Worm (Caenorhabditis elegans) whole organism, late embryonic: ENCODE results near the gene ZC168.2.

ENCODE experiments used
- C08G9.2 ChIP-seq: sonication (generic microtip); optimal IDR thresholded peaks from 2 replicates; lab custom pipeline; 2016; ENCODE audit warnings: mild to moderate bottlenecking, missing genetic modification characterization, moderate library complexity, missing compliant biosample characterization
- F13H6.1 ChIP-seq: sonication (generic microtip); optimal IDR thresholded peaks from 2 replicates; lab custom pipeline; 2016; ENCODE audit warnings: missing genetic modification characterization, missing compliant biosample characterization
- K02D7.2 ChIP-seq: sonication (generic microtip); optimal IDR thresholded peaks from 2 replicates; lab custom pipeline; 2017; ENCODE audit warnings: mild to moderate bottlenecking, missing genetic modification characterization, missing compliant biosample characterization
- T23F11.4 ChIP-seq: fragments of 200-800 bp; sonication (Bioruptor generic); optimal IDR thresholded peaks from 2 replicates; lab custom pipeline; 2018; ENCODE audit warnings: mild to moderate bottlenecking, missing genetic modification characterization, missing compliant biosample characterization
- Y22D7AL.16 ChIP-seq: sonication (generic microtip); optimal IDR thresholded peaks from 2 replicates; lab custom pipeline; 2016; ENCODE audit warnings: missing genetic modification characterization, missing compliant biosample characterization
- ama-1 ChIP-seq: fragments of 150-350 bp; optimal IDR thresholded peaks from 2 replicates; lab custom pipeline; 2014
- ceh-19 ChIP-seq: fragments of 200-800 bp; sonication (Bioruptor generic); optimal IDR thresholded peaks from 2 replicates; lab custom pipeline; 2018; ENCODE audit warnings: mild to moderate bottlenecking, missing genetic modification characterization, missing compliant biosample characterization
- ceh-2 ChIP-seq: sonication (generic microtip); optimal IDR thresholded peaks from 2 replicates; lab custom pipeline; 2016; ENCODE audit warnings: missing genotype, missing genetic modification characterization, missing compliant biosample characterization
- ceh-22 ChIP-seq: sonication (generic microtip); optimal IDR thresholded peaks from 2 replicates; lab custom pipeline; 2017; ENCODE audit warnings: missing biosample characterization, missing genetic modification characterization
- ceh-34 ChIP-seq: sonication (generic microtip); optimal IDR thresholded peaks from 2 replicates; lab custom pipeline; 2016; ENCODE audit warnings: mild to moderate bottlenecking, missing genetic modification characterization, missing compliant biosample characterization
- ceh-45 ChIP-seq: fragments of 200-800 bp; sonication (Bioruptor generic); IDR thresholded peaks from 2 replicates; pipeline ENCODE4 v1.3.6; 2022; ENCODE audit warnings: missing genetic modification reagents, missing genetic modification characterization, missing compliant biosample characterization
- ceh-6 ChIP-seq: fragments of 200-800 bp; sonication (Bioruptor generic); optimal IDR thresholded peaks from 2 replicates; lab custom pipeline; 2018; ENCODE audit warnings: mild to moderate bottlenecking, missing genetic modification characterization, missing compliant biosample characterization
- ceh-9 ChIP-seq: sonication (generic microtip); optimal IDR thresholded peaks from 2 replicates; lab custom pipeline; 2016; ENCODE audit warnings: mild to moderate bottlenecking, missing genetic modification characterization, inconsistent platforms, missing compliant biosample characterization
- dmd-4 ChIP-seq: sonication (generic microtip); optimal IDR thresholded peaks from 2 replicates; lab custom pipeline; 2016; ENCODE audit warnings: borderline replicate concordance, missing genetic modification characterization, missing compliant biosample characterization
- dve-1 ChIP-seq: sonication (generic microtip); optimal IDR thresholded peaks from 2 replicates; lab custom pipeline; 2017; ENCODE audit warnings: antibody characterized with exemption, mild to moderate bottlenecking, missing genetic modification characterization, missing compliant biosample characterization
- elt-2 ChIP-seq: sonication (generic microtip); optimal IDR thresholded peaks from 2 replicates; lab custom pipeline; 2016; ENCODE audit warnings: missing genetic modification reagents, missing genetic modification characterization, missing compliant biosample characterization
- eyg-1 ChIP-seq: sonication (generic microtip); optimal IDR thresholded peaks from 2 replicates; lab custom pipeline; 2016; ENCODE audit warnings: missing genotype, missing genetic modification characterization, missing compliant biosample characterization
- fax-1 ChIP-seq: sonication (generic microtip); optimal IDR thresholded peaks from 2 replicates; lab custom pipeline; 2016; ENCODE audit warnings: missing genotype, missing genetic modification characterization, missing compliant biosample characterization
- gmeb-2 ChIP-seq: sonication (generic microtip); optimal IDR thresholded peaks from 2 replicates; lab custom pipeline; 2016; ENCODE audit warnings: missing genetic modification characterization, inconsistent platforms, missing compliant biosample characterization
- hlh-15 ChIP-seq: sonication (generic microtip); optimal IDR thresholded peaks from 2 replicates; lab custom pipeline; 2016; ENCODE audit warnings: missing genetic modification characterization, missing compliant biosample characterization
- hlh-30 ChIP-seq: sonication (generic microtip); optimal IDR thresholded peaks from 2 replicates; lab custom pipeline; 2017; ENCODE audit warnings: antibody characterized with exemption, missing genetic modification characterization, missing compliant biosample characterization; ENCODE audit not compliant: insufficient read depth
- hlh-6 ChIP-seq: sonication (generic microtip); optimal IDR thresholded peaks from 2 replicates; lab custom pipeline; 2016; ENCODE audit warnings: missing genotype, missing genetic modification characterization, missing compliant biosample characterization
- lin-11 ChIP-seq: fragments of 200-800 bp; sonication (Bioruptor generic); optimal IDR thresholded peaks from 2 replicates; lab custom pipeline; 2018; ENCODE audit warnings: mild to moderate bottlenecking, missing genetic modification characterization, missing compliant biosample characterization
- mec-3 ChIP-seq: sonication (generic microtip); optimal IDR thresholded peaks from 2 replicates; lab custom pipeline; 2016; ENCODE audit warnings: borderline replicate concordance, missing genetic modification characterization, missing compliant biosample characterization
- nhr-11 ChIP-seq: fragments of 150-350 bp; optimal IDR thresholded peaks from 2 replicates; lab custom pipeline; 2014; ENCODE audit warnings: missing biosample characterization, missing genetic modification characterization
- npax-4 ChIP-seq: sonication (generic microtip); optimal IDR thresholded peaks from 2 replicates; lab custom pipeline; 2016; ENCODE audit warnings: missing genetic modification characterization, missing compliant biosample characterization
- odd-2 ChIP-seq: sonication (generic microtip); optimal IDR thresholded peaks from 2 replicates; lab custom pipeline; 2017; ENCODE audit warnings: antibody characterized with exemption, mild to moderate bottlenecking, missing genetic modification characterization, missing compliant biosample characterization
- pag-3 ChIP-seq: sonication (generic microtip); optimal IDR thresholded peaks from 2 replicates; lab custom pipeline; 2016; ENCODE audit warnings: missing compliant biosample characterization, missing genetic modification characterization, borderline replicate concordance
- pax-1 ChIP-seq: fragments of 150-350 bp; optimal IDR thresholded peaks from 2 replicates; lab custom pipeline; 2014; ENCODE audit warnings: missing biosample characterization, missing genetic modification characterization
- pha-4 ChIP-seq: fragments of 150-350 bp; optimal IDR thresholded peaks from 2 replicates; lab custom pipeline; 2018; ENCODE audit warnings: missing biosample characterization, missing genetic modification reagents, missing genetic modification characterization
- pqm-1 ChIP-seq: sonication (generic microtip); optimal IDR thresholded peaks from 2 replicates; lab custom pipeline; 2016; ENCODE audit warnings: missing genetic modification characterization, missing compliant biosample characterization
- pros-1 ChIP-seq: fragments of 150-350 bp; optimal IDR thresholded peaks from 2 replicates; lab custom pipeline; 2014; ENCODE audit warnings: missing biosample characterization, missing genetic modification reagents, missing genetic modification characterization
- rnt-1 ChIP-seq: sonication (generic microtip); optimal IDR thresholded peaks from 2 replicates; lab custom pipeline; 2016; ENCODE audit warnings: missing genetic modification characterization, missing compliant biosample characterization
- sdc-2 ChIP-seq: sonication (generic microtip); optimal IDR thresholded peaks from 2 replicates; lab custom pipeline; 2016; ENCODE audit warnings: missing genotype, missing genetic modification characterization, missing compliant biosample characterization
- tbx-2 ChIP-seq: sonication (generic microtip); optimal IDR thresholded peaks from 2 replicates; lab custom pipeline; 2016; ENCODE audit warnings: missing genetic modification characterization, missing compliant biosample characterization
- unc-55 ChIP-seq: sonication (generic microtip); optimal IDR thresholded peaks from 2 replicates; lab custom pipeline; 2017; ENCODE audit warnings: missing biosample characterization, missing genetic modification reagents, missing genetic modification characterization
- unc-86 ChIP-seq: sonication (generic microtip); optimal IDR thresholded peaks from 2 replicates; lab custom pipeline; 2016; ENCODE audit warnings: missing genetic modification characterization, missing compliant biosample characterization
- zip-5 ChIP-seq: sonication (generic microtip); optimal IDR thresholded peaks from 2 replicates; lab custom pipeline; 2016; ENCODE audit warnings: missing genetic modification characterization, missing compliant biosample characterization

Gene ZC168.2

DNA sequence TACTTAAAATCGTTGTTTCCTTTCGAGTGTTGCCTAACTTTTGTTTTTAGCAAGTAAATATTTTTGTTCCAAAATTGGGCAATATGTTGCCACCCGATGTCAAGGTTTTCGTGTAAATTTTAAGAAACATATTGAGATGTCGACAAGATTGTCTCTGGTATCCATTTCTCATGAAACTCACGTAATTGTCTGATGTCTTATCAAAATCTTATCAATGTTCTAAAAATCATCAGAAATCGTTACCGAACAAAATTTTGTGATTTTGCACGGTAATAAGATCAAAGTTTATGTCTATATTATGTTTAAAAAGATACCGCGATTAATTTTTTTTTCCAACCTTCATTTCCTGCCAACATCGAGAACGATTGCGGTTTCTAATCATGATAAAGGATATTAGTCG is 28.8 kb upstream of the ZC168.2 start:
- TF ChIP-seq zip-5 (no peak), pqm-1 (no peak), pha-4 (tag; lab: Kevin White, UChicago) (no peak), mec-3 (tag; lab: Kevin White, UChicago) (no peak), unc-55 (GFP tag; lab: Kevin White, UChicago) (no peak), odd-2 (tag; lab: Kevin White, UChicago) (no peak), pros-1 (no peak), ama-1 (lab: Kevin White, UChicago) (no peak), pag-3 (tag; lab: Kevin White, UChicago) (no peak), ceh-6 (no peak), ceh-22 (tag; lab: Kevin White, UChicago) (no peak), F13H6.1 (tag; lab: Kevin White, UChicago) (no peak), tbx-2 (tag; lab: Kevin White, UChicago) (no peak), dmd-4 (tag; lab: Kevin White, UChicago) (no peak)

DNA sequence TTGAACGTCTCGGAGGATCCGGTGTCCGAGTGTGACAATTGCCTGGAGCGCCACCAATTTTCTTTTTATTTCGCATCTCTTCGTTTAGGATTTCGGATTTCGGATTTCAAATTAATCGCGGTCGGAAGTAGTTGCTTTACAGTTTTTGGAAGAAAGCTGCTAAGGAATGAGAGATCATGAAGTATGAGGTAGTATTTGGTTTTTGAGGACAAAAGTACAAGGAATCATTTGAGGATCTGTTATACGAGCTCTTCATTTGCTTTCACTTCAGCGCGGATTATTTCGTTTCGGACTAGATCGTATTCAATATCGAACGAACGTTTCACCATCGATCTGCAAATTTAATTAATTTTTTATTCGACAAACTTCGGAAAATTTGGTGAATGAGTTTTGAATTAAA is 28.2 kb upstream of the ZC168.2 start, which contains the start of gene R102.11:
Gene R102.11 (minus strand): TSS at position 101 of the 400 bp plus-strand sequence.
- TF ChIP-seq eyg-1 (tag; lab: Kevin White, UChicago) = no peak
- no peak for TF ChIP-seq zip-5
- no peak for TF ChIP-seq pag-3 (tag; lab: Kevin White, UChicago)
- no peak for TF ChIP-seq rnt-1
- no peak for TF ChIP-seq dmd-4 (tag; lab: Kevin White, UChicago)
- no peak for TF ChIP-seq unc-55 (GFP tag; lab: Kevin White, UChicago)
- TF ChIP-seq dve-1 (tag; lab: Kevin White, UChicago) = no peak
- TF ChIP-seq sdc-2 (tag; lab: Kevin White, UChicago) = no peak
- TF ChIP-seq hlh-15 (tag; lab: Kevin White, UChicago) = no peak
- TF ChIP-seq lin-11 (tag; lab: Kevin White, UChicago) = no peak
- TF ChIP-seq hlh-30 (tag; lab: Kevin White, UChicago) = no peak
- no peak for TF ChIP-seq npax-4 (tag; lab: Kevin White, UChicago)
- TF ChIP-seq ceh-22 (tag; lab: Kevin White, UChicago) = no peak
- no peak for TF ChIP-seq ceh-2 (tag; lab: Kevin White, UChicago)
- no peak for TF ChIP-seq Y22D7AL.16 (tag; lab: Kevin White, UChicago)
- TF ChIP-seq pax-1 (tag; lab: Kevin White, UChicago) = no peak

DNA sequence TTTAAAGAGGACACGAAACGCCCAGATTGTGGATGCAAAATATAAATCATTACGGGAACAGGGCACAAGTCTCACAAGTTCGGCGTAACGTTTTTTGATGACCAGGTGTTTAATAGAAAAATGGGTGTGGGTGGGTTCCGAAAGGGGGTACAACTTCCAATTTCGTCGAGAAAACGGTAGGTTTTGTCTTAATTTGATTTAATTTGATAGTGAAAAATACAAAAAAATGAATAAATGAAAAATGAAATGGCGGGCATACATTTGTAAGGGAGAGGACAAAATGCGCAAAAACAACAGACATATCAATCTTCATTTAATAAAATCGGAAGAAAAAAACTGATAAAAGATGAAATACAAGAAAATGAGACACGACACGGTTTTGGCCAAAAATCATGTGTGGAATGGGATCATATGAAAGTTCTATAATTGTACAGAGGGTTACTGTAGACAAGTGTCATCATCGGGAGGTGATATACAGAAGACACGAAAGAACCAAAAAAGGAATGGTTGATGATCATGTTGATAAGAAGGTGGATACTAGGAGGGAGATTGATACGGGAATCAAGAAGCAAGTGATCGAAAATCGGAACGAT is 25.9 kb upstream of the ZC168.2 start:
- TF ChIP-seq C08G9.2 (tag; lab: Kevin White, UChicago) (no peak), F13H6.1 (tag; lab: Kevin White, UChicago) (no peak), ceh-9 (tag; lab: Kevin White, UChicago) (no peak), ceh-6 (no peak), ceh-45 (no peak), gmeb-2 (tag; lab: Kevin White, UChicago) (no peak), lin-11 (tag; lab: Kevin White, UChicago) (no peak), K02D7.2 (tag; lab: Kevin White, UChicago) (no peak), T23F11.4 (GFP tag; lab: Kevin White, UChicago) (no peak), hlh-6 (no peak), unc-86 (tag; lab: Kevin White, UChicago) (no peak), fax-1 (no peak), elt-2 (tag; lab: Kevin White, UChicago) (no peak), ceh-34 (tag; lab: Kevin White, UChicago) (no peak), Y22D7AL.16 (tag; lab: Kevin White, UChicago) (no peak), nhr-11 (tag; lab: Kevin White, UChicago) (no peak), ceh-19 (no peak)
